Worm (Caenorhabditis elegans) whole organism, L1 larva: ENCODE results near the gene srg-1.

Experiments used
- aly-2 ChIP-seq: fragments of 150-350 bp; optimal IDR thresholded peaks from 2 replicates; lab custom pipeline; 2014; ENCODE audit warnings: missing biosample characterization, missing genetic modification characterization
- ama-1 ChIP-seq: fragments of 150-350 bp; optimal IDR thresholded peaks from 2 replicates; lab custom pipeline; 2014
- dpl-1 ChIP-seq, 3 experiments: fragments of 150-350 bp in 2 of 3; sonication (generic microtip) in 1 of 3; optimal IDR thresholded peaks; 2 replicates each; lab custom pipeline; 2014 to 2017; ENCODE audit warnings: missing biosample characterization in 3 of 3, missing genetic modification characterization in 3 of 3, missing genetic modification reagents in 3 of 3
- efl-1 ChIP-seq, 4 experiments: fragments of 150-350 bp; optimal IDR thresholded peaks in 3 of 4; peaks in 1 of 4; 1 replicate in 1 of 4; 2 replicates in 3 of 4; lab custom pipeline; 2014; ENCODE audit warnings: missing biosample characterization in 2 of 4, missing genetic modification characterization in 2 of 4, missing genetic modification reagents in 2 of 4
- fkh-4 ChIP-seq: sonication (generic microtip); optimal IDR thresholded peaks from 2 replicates; lab custom pipeline; 2016; ENCODE audit warnings: missing compliant biosample characterization, missing genetic modification characterization, borderline replicate concordance
- fos-1 ChIP-seq: fragments of 150-350 bp; optimal IDR thresholded peaks from 2 replicates; lab custom pipeline; 2014; ENCODE audit warnings: missing biosample characterization, missing genetic modification characterization
- lin-13 ChIP-seq: fragments of 150-350 bp; optimal IDR thresholded peaks from 2 replicates; lab custom pipeline; 2014; ENCODE audit warnings: missing biosample characterization, missing genetic modification reagents, missing genetic modification characterization
- lin-15B ChIP-seq: fragments of 150-350 bp; sonication (generic microtip); optimal IDR thresholded peaks from 3 replicates; lab custom pipeline; 2014; ENCODE audit warnings: missing biosample characterization, missing genetic modification characterization
- nhr-11 ChIP-seq: fragments of 150-350 bp; optimal IDR thresholded peaks from 2 replicates; lab custom pipeline; 2014; ENCODE audit warnings: missing biosample characterization, missing genetic modification characterization
- nhr-237 ChIP-seq: fragments of 150-350 bp; optimal IDR thresholded peaks from 2 replicates; lab custom pipeline; 2014; ENCODE audit warnings: missing biosample characterization, missing genetic modification characterization
- nhr-90 ChIP-seq: sonication (generic microtip); optimal IDR thresholded peaks from 2 replicates; lab custom pipeline; 2016; ENCODE audit warnings: mild to moderate bottlenecking, missing genetic modification characterization, missing compliant biosample characterization; ENCODE audit not compliant: poor library complexity
- snpc-4 ChIP-seq: fragments of 150-350 bp; optimal IDR thresholded peaks from 2 replicates; lab custom pipeline; 2014; ENCODE audit warnings: missing biosample characterization, missing genetic modification characterization
- tbx-2 ChIP-seq: sonication (generic microtip); optimal IDR thresholded peaks from 2 replicates; lab custom pipeline; 2016; ENCODE audit warnings: missing genetic modification characterization, missing compliant biosample characterization
- vab-15 ChIP-seq: sonication (generic microtip); optimal IDR thresholded peaks from 2 replicates; lab custom pipeline; 2017; ENCODE audit warnings: missing genotype, mild to moderate bottlenecking, missing genetic modification characterization, missing compliant biosample characterization

DNA sequence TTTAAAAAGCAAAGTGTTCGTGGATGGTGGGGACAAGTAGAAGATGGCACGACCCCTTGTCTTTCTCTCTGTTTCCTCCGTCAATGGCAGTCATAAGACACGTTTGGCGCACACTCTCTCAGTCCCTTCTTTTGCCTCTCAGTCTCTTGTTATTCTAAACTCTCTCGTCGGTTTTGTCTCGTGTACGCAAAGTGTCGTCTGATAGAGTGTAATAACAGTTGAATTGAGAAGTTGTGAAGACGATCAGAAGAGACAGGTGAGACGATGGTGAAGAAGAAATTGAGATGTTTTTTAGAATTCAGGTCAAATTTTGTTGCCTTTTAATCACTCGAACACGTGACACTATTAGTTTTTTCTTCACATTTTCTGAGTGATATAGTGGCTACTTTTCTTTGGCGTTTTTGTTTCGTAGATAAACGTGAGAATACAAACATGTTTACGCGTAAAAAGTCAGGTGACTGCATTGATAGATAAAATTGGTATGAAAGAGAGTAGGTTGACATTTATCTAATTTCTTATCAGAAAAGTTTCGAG lies 45.0 kb upstream of the srg-1 start, which contains the start of gene F47D12.9:
- peak; percentile 51 for TF ChIP-seq nhr-11 (tag; lab: Kevin White, UChicago)
- TF ChIP-seq ama-1 (lab: Kevin White, UChicago) = peak; percentile 61
- peak; percentile 68 for TF ChIP-seq lin-13 (GFP tag; lab: Kevin White, UChicago)
- TF ChIP-seq efl-1 (optimal IDR thresholded peaks at IDR 0.05; lab: Kevin White, UChicago) = peak; percentile 80 to 84
- peak; percentile 73 to 97 for TF ChIP-seq efl-1 (GFP tag; optimal IDR thresholded peaks at IDR 0.05 in 1 of 2; lab: Kevin White, UChicago)
- no peak for TF ChIP-seq nhr-237 (tag; lab: Kevin White, UChicago)
- TF ChIP-seq vab-15 (tag; lab: Kevin White, UChicago) = peak; percentile 23
- peak; percentile 37 for TF ChIP-seq lin-15B
- peak; percentile 83 for TF ChIP-seq tbx-2 (tag; lab: Kevin White, UChicago)
- no peak for TF ChIP-seq aly-2 (tag; lab: Kevin White, UChicago)
- TF ChIP-seq fkh-4 (tag; lab: Kevin White, UChicago) = no peak
- TF ChIP-seq snpc-4 (tag; lab: Kevin White, UChicago) = no peak
- TF ChIP-seq fos-1 (tag; lab: Kevin White, UChicago) = no peak
- TF ChIP-seq dpl-1 (GFP tag; optimal IDR thresholded peaks at IDR 0.05; lab: Kevin White, UChicago) = peak; percentile 75 to 81 (median 78)
- TF ChIP-seq nhr-90 (tag; lab: Kevin White, UChicago) = peak; percentile 76
